Fruit fly (Drosophila melanogaster) whole organism, adult: ENCODE data around the gene Vsx2.

Source experiments
- CG11617 ChIP-seq: fragments of 200-800 bp; sonication (Bioruptor generic); optimal IDR thresholded peaks from 2 replicates; lab custom pipeline; 2017; ENCODE audit warnings: mild to moderate bottlenecking, missing biosample characterization, missing genetic modification reagents, missing genetic modification characterization
- CG12768 ChIP-seq: fragments of 200-800 bp; sonication (Bioruptor generic); optimal IDR thresholded peaks from 2 replicates; lab custom pipeline; 2017; ENCODE audit warnings: missing biosample characterization, missing genetic modification characterization, mild to moderate bottlenecking, moderate library complexity, missing genetic modification reagents
- CG14711 ChIP-seq: fragments of 200-800 bp; sonication (Bioruptor generic); optimal IDR thresholded peaks from 2 replicates; lab custom pipeline; 2018; ENCODE audit warnings: missing biosample characterization, mild to moderate bottlenecking, missing genetic modification characterization, moderate library complexity
- CG1620 ChIP-seq: fragments of 200-800 bp; sonication (Bioruptor generic); optimal IDR thresholded peaks from 2 replicates; lab custom pipeline; 2016; ENCODE audit warnings: missing biosample characterization, missing genetic modification characterization
- CG33017 ChIP-seq: fragments of 200-800 bp; sonication (Bioruptor generic); optimal IDR thresholded peaks from 2 replicates; lab custom pipeline; 2018; ENCODE audit warnings: missing biosample characterization, mild to moderate bottlenecking, missing genetic modification characterization, moderate library complexity
- CG5204 ChIP-seq: fragments of 200-800 bp; sonication (Bioruptor generic); optimal IDR thresholded peaks from 2 replicates; lab custom pipeline; 2016; ENCODE audit warnings: missing biosample characterization, missing genetic modification characterization
- CG7045 ChIP-seq: fragments of 200-800 bp; sonication (Bioruptor generic); optimal IDR thresholded peaks from 2 replicates; lab custom pipeline; 2017; ENCODE audit warnings: missing biosample characterization, mild to moderate bottlenecking, missing genetic modification characterization
- CG7101 ChIP-seq: fragments of 200-800 bp; sonication (Bioruptor generic); optimal IDR thresholded peaks from 2 replicates; lab custom pipeline; 2018; ENCODE audit warnings: missing biosample characterization, mild to moderate bottlenecking, missing genetic modification characterization, moderate library complexity
- Clk ChIP-seq: fragments of 200-800 bp; sonication (Bioruptor generic); optimal IDR thresholded peaks from 2 replicates; lab custom pipeline; 2017; ENCODE audit warnings: missing biosample characterization, missing genetic modification characterization
- Crg-1 ChIP-seq: fragments of 200-800 bp; sonication (Bioruptor generic); optimal IDR thresholded peaks from 2 replicates; lab custom pipeline; 2016; ENCODE audit warnings: missing biosample characterization, missing genetic modification characterization
- Hr96 ChIP-seq: fragments of 200-800 bp; sonication (Bioruptor generic); optimal IDR thresholded peaks from 2 replicates; lab custom pipeline; 2016; ENCODE audit warnings: missing biosample characterization, missing genetic modification characterization
- Mnt ChIP-seq: fragments of 200-800 bp; sonication (Bioruptor generic); optimal IDR thresholded peaks from 2 replicates; lab custom pipeline; 2016; ENCODE audit warnings: missing biosample characterization, mild to moderate bottlenecking, missing genetic modification characterization
- bab1 ChIP-seq: fragments of 200-800 bp; sonication (Bioruptor generic); optimal IDR thresholded peaks from 3 replicates; lab custom pipeline; 2019; ENCODE audit warnings: missing biosample characterization, mild to moderate bottlenecking, missing genetic modification characterization, moderate library complexity
- cic ChIP-seq: fragments of 200-800 bp; sonication (Bioruptor generic); optimal IDR thresholded peaks from 2 replicates; lab custom pipeline; 2017; ENCODE audit warnings: missing biosample characterization, mild to moderate bottlenecking, missing genetic modification characterization, moderate library complexity
- cnc ChIP-seq, 2 experiments: fragments of >200 bp; optimal IDR thresholded peaks; 2 replicates each; lab custom pipeline; 2017
- kay ChIP-seq: fragments of 200-800 bp; sonication (Bioruptor generic); peaks from one replicate; lab custom pipeline; 2016; ENCODE audit warnings: missing biosample characterization, missing genetic modification characterization, borderline replicate concordance
- ovo ChIP-seq: fragments of 200-800 bp; sonication (Bioruptor generic); optimal IDR thresholded peaks from 2 replicates; lab custom pipeline; 2016; ENCODE audit warnings: missing biosample characterization, missing genetic modification characterization
- pad ChIP-seq: fragments of 200-800 bp; sonication (Bioruptor generic); optimal IDR thresholded peaks from 3 replicates; lab custom pipeline; 2017; ENCODE audit warnings: missing biosample characterization, missing genetic modification characterization, mild to moderate bottlenecking, moderate library complexity, missing genetic modification reagents
- tj ChIP-seq: fragments of 200-800 bp; sonication (Bioruptor generic); optimal IDR thresholded peaks from 3 replicates; lab custom pipeline; 2017; ENCODE audit warnings: missing biosample characterization, mild to moderate bottlenecking, missing genetic modification characterization, moderate library complexity
- toe ChIP-seq: fragments of 200-800 bp; sonication (Bioruptor generic); optimal IDR thresholded peaks from 2 replicates; lab custom pipeline; 2016; ENCODE audit warnings: missing biosample characterization, missing genetic modification characterization

Gene Vsx2

dm6 chrX:5516783-5517571 is 43.0 kb downstream of the Vsx2 start:
- TF ChIP-seq Mnt (GFP tag; lab: Kevin White, UChicago) (peak; percentile 11), CG14711 (tag; lab: Kevin White, UChicago) (peak; percentile 32), pad (peak; percentile 1), kay (GFP tag; lab: Kevin White, UChicago) (peak; percentile 94), CG33017 (tag; lab: Kevin White, UChicago) (peak; percentile 33), Hr96 (GFP tag; lab: Kevin White, UChicago) (peak; percentile 54), Crg-1 (GFP tag; lab: Kevin White, UChicago) (no peak), CG7101 (tag; lab: Kevin White, UChicago) (peak; percentile 59), ovo (GFP tag; lab: Kevin White, UChicago) (no peak), CG7045 (GFP tag; lab: Kevin White, UChicago) (no peak), CG11617 (GFP tag; lab: Kevin White, UChicago) (peak; percentile 61), CG5204 (GFP tag; lab: Kevin White, UChicago) (peak; percentile 31), bab1 (peak; percentile 5), tj (peak; percentile 3)

dm6 chrX:5515903-5516658 is 43.9 kb downstream of the Vsx2 start, which contains the start of gene CG12730:
CG12730 (plus strand) TSS chrX:5516608.
- TF ChIP-seq Crg-1 (GFP tag; lab: Kevin White, UChicago) (no peak), CG11617 (GFP tag; lab: Kevin White, UChicago) (no peak), kay (GFP tag; lab: Kevin White, UChicago) (peak; percentile 67), cic (GFP tag; lab: Kevin White, UChicago) (no peak), tj (no peak), Hr96 (GFP tag; lab: Kevin White, UChicago) (peak; percentile 35), CG33017 (tag; lab: Kevin White, UChicago) (no peak), cnc (optimal IDR thresholded peaks at IDR 0.05; lab: Kevin White, UChicago) (no peak), CG1620 (GFP tag; lab: Kevin White, UChicago) (no peak)

- TF ChIP-seq CG1620 (GFP tag; lab: Kevin White, UChicago) (no peak), CG7101 (tag; lab: Kevin White, UChicago) (no peak), Hr96 (GFP tag; lab: Kevin White, UChicago) (no peak)
Measured at dm6 chrX:5515151-5515550, 44.8 kb downstream of the Vsx2 start.

- TF ChIP-seq bab1 (no peak), Crg-1 (GFP tag; lab: Kevin White, UChicago) (no peak), CG1620 (GFP tag; lab: Kevin White, UChicago) (no peak), CG11617 (GFP tag; lab: Kevin White, UChicago) (no peak), CG33017 (tag; lab: Kevin White, UChicago) (no peak), cic (GFP tag; lab: Kevin White, UChicago) (no peak), tj (no peak), CG14711 (tag; lab: Kevin White, UChicago) (no peak), Clk (no peak), Hr96 (GFP tag; lab: Kevin White, UChicago) (no peak)
Measured at dm6 chrX:5511167-5511566, 48.8 kb downstream of the Vsx2 start.

- TF ChIP-seq CG12768 (no peak), Mnt (GFP tag; lab: Kevin White, UChicago) (no peak), bab1 (no peak), CG1620 (GFP tag; lab: Kevin White, UChicago) (no peak), tj (no peak), CG33017 (tag; lab: Kevin White, UChicago) (no peak), cnc (optimal IDR thresholded peaks at IDR 0.05; lab: Kevin White, UChicago) (no peak), cic (GFP tag; lab: Kevin White, UChicago) (no peak), kay (GFP tag; lab: Kevin White, UChicago) (no peak), CG14711 (tag; lab: Kevin White, UChicago) (no peak), Hr96 (GFP tag; lab: Kevin White, UChicago) (no peak), CG5204 (GFP tag; lab: Kevin White, UChicago) (no peak), CG7045 (GFP tag; lab: Kevin White, UChicago) (no peak), toe (no peak), pad (no peak), Clk (no peak), Crg-1 (GFP tag; lab: Kevin White, UChicago) (no peak)
Measured at dm6 chrX:5503916-5504315, 56.1 kb downstream of the Vsx2 start.

dm6 chrX:5501129-5501528 is 58.9 kb downstream of the Vsx2 start, which contains the start of the genes CG32762 and CG4151:
CG32762 (minus strand) TSS chrX:5501229.
CG4151 (plus strand) TSS chrX:5501476.
- TF ChIP-seq bab1 (no peak), CG5204 (GFP tag; lab: Kevin White, UChicago) (no peak), CG7101 (tag; lab: Kevin White, UChicago) (no peak), CG12768 (no peak), CG1620 (GFP tag; lab: Kevin White, UChicago) (no peak), kay (GFP tag; lab: Kevin White, UChicago) (no peak), cnc (optimal IDR thresholded peaks at IDR 0.05; lab: Kevin White, UChicago) (no peak), CG7045 (GFP tag; lab: Kevin White, UChicago) (no peak), Hr96 (GFP tag; lab: Kevin White, UChicago) (no peak), CG11617 (GFP tag; lab: Kevin White, UChicago) (no peak)
